Worm (Caenorhabditis elegans) whole organism, L4 larva: Measurements from ENCODE around the gene klp-6.
A peak's percentile ranks its signal among the peaks of the same experiment; 100 is the strongest.

ENCODE experiments used
- attf-4 ChIP-seq: sonication (generic microtip); optimal IDR thresholded peaks from 3 replicates; lab custom pipeline; 2017; ENCODE audit warnings: missing biosample characterization, missing genetic modification characterization
- ceh-82 ChIP-seq: sonication (generic microtip); optimal IDR thresholded peaks from 2 replicates; lab custom pipeline; 2017; ENCODE audit warnings: missing biosample characterization, missing genetic modification characterization
- daf-16 ChIP-seq, 3 experiments: sonication (generic microtip); optimal IDR thresholded peaks; 2 replicates each; lab custom pipeline; 2016 to 2017; ENCODE audit warnings: missing genetic modification characterization in 3 of 3, missing genetic modification reagents in 3 of 3, mild to moderate bottlenecking in 2 of 3, missing compliant biosample characterization in 2 of 3, missing biosample characterization in 1 of 3, moderate library complexity in 1 of 3
- lin-13 ChIP-seq: fragments of 150-350 bp; optimal IDR thresholded peaks from 2 replicates; lab custom pipeline; 2014; ENCODE audit warnings: missing biosample characterization, missing genetic modification reagents, missing genetic modification characterization
- lin-15B ChIP-seq: fragments of 150-350 bp; sonication (generic microtip); optimal IDR thresholded peaks from 3 replicates; lab custom pipeline; 2014; ENCODE audit warnings: missing biosample characterization, missing genetic modification characterization
- lsy-2 ChIP-seq, 2 experiments: fragments of 150-350 bp in 1 of 2; sonication (generic microtip) in 1 of 2; optimal IDR thresholded peaks; 2 replicates each; lab custom pipeline; 2014 to 2017; ENCODE audit warnings: missing biosample characterization in 2 of 2, missing genetic modification characterization in 2 of 2
- mdl-1 ChIP-seq, 2 experiments: fragments of 150-350 bp in 1 of 2; sonication (generic microtip) in 1 of 2; optimal IDR thresholded peaks; 2 replicates each; lab custom pipeline; 2014 to 2017; ENCODE audit warnings: missing biosample characterization in 2 of 2, missing genetic modification characterization in 2 of 2
- nhr-25 ChIP-seq: sonication (generic microtip); optimal IDR thresholded peaks from 2 replicates; lab custom pipeline; 2017; ENCODE audit warnings: missing genetic modification characterization, mild to moderate bottlenecking, missing compliant biosample characterization, antibody characterized with exemption, moderate library complexity, borderline replicate concordance; ENCODE audit not compliant: insufficient read depth
- pha-4 ChIP-seq, 2 experiments: fragments of 150-350 bp in 1 of 2; fragments of 200-800 bp in 1 of 2; sonication (Bioruptor generic) in 1 of 2; IDR thresholded peaks in 1 of 2; optimal IDR thresholded peaks in 1 of 2; 2 replicates each; pipeline versions ENCODE4 v1.3.6 to Lab custom; 2014 to 2022; ENCODE audit warnings: missing genetic modification characterization in 2 of 2, missing genetic modification reagents in 2 of 2, missing biosample characterization in 1 of 2, missing compliant biosample characterization in 1 of 2
- snpc-4 ChIP-seq: fragments of 150-350 bp; optimal IDR thresholded peaks from 2 replicates; lab custom pipeline; 2014; ENCODE audit warnings: missing biosample characterization, missing genetic modification characterization
- spr-1 ChIP-seq: sonication (generic microtip); optimal IDR thresholded peaks from 2 replicates; lab custom pipeline; 2016; ENCODE audit warnings: mild to moderate bottlenecking, missing genetic modification characterization, missing compliant biosample characterization
- unc-62 ChIP-seq, 3 experiments: fragments of 150-350 bp in 1 of 3; sonication (generic microtip); optimal IDR thresholded peaks in 2 of 3; peaks in 1 of 3; 1 replicate in 1 of 3; 2 replicates in 2 of 3; lab custom pipeline; 2014 to 2017; ENCODE audit warnings: missing biosample characterization in 3 of 3, missing genetic modification characterization in 3 of 3, missing genetic modification reagents in 3 of 3, missing genotype in 1 of 3
- zag-1 ChIP-seq: fragments of 150-350 bp; optimal IDR thresholded peaks from 2 replicates; lab custom pipeline; 2014; ENCODE audit warnings: missing biosample characterization, missing genetic modification characterization

ce11 chrIII:5010723-5011122, 20.0 kb upstream of the klp-6 start:
- TF ChIP-seq snpc-4 (tag; lab: Kevin White, UChicago): no peak
- TF ChIP-seq lsy-2 (tag; optimal IDR thresholded peaks at IDR 0.05; lab: Kevin White, UChicago): no peak
- no peak for TF ChIP-seq zag-1 (tag; lab: Kevin White, UChicago)
- TF ChIP-seq nhr-25 (tag; lab: Kevin White, UChicago): no peak
- TF ChIP-seq pha-4 (GFP tag; IDR thresholded peaks at IDR 0.05; lab: Robert Waterston, UW): no peak
- TF ChIP-seq pha-4 (tag; optimal IDR thresholded peaks at IDR 0.05; lab: Kevin White, UChicago): no peak
- TF ChIP-seq spr-1 (tag; lab: Kevin White, UChicago): no peak
- no peak for TF ChIP-seq daf-16 (GFP tag; optimal IDR thresholded peaks at IDR 0.05; lab: Kevin White, UChicago)
- TF ChIP-seq daf-16 (tag; optimal IDR thresholded peaks at IDR 0.05; lab: Kevin White, UChicago): no peak
- TF ChIP-seq lin-13 (GFP tag; lab: Kevin White, UChicago): no peak
- TF ChIP-seq lin-15B (tag; lab: Kevin White, UChicago): no peak
- TF ChIP-seq ceh-82 (tag; lab: Kevin White, UChicago): no peak
- TF ChIP-seq mdl-1 (tag; optimal IDR thresholded peaks at IDR 0.05; lab: Kevin White, UChicago): no peak
- no peak for TF ChIP-seq attf-4
- peak in 1 of 2 experiments; percentile 96 for TF ChIP-seq unc-62 (GFP tag; optimal IDR thresholded peaks at IDR 0.05 in 1 of 2; lab: Kevin White, UChicago)
- TF ChIP-seq unc-62 (tag; optimal IDR thresholded peaks at IDR 0.05; lab: Kevin White, UChicago): no peak
